Worm (Caenorhabditis elegans) whole organism, midembryonic: ENCODE measurements around the gene alh-6.

Experiments used
- med-1 ChIP-seq: sonication (generic microtip); optimal IDR thresholded peaks from 2 replicates; lab custom pipeline; 2017; ENCODE audit warnings: missing genetic modification characterization, mild to moderate bottlenecking, missing compliant biosample characterization, antibody characterized with exemption, missing genetic modification reagents; ENCODE audit not compliant: insufficient read depth
- ref-1 ChIP-seq: fragments of 200-800 bp; sonication (Bioruptor generic); conservative IDR thresholded peaks from 2 replicates; pipeline ENCODE4 v1.3.6; 2022; ENCODE audit warnings: missing genetic modification reagents, missing genetic modification characterization, missing compliant biosample characterization

DNA sequence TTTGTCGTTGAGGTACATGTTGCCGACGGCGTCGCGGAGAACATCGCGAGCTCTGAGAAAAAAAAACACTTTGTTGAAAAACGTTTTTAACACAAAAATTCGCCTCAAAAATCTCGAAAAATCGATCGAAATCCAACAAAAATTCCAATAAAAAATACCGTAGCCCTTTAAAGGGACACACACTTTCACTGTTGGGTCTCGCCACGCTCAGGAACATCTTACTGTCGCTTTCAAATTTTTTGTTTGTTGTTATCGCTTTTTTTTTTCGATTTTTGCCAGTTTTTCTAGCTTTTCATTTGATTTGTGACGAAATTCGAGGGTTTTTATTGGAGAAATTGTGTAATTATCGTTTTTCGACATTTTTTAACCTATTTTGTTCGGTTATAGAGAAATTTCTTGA lies 3.4 kb downstream of the alh-6 start:
- TF ChIP-seq ref-1 (GFP tag; lab: Robert Waterston, UW) (no peak), med-1 (GFP tag; lab: Kevin White, UChicago) (no peak)
